Fruit fly (Drosophila melanogaster) whole organism, embryonic: ENCODE results near the gene cno.
A peak's percentile ranks its signal among the peaks of the same experiment; 100 is the strongest.

Experiments
- B-H1 ChIP-seq: fragments of 200-800 bp; sonication (Bioruptor generic); IDR thresholded peaks from 3 replicates; pipeline ENCODE4 v1.3.6; 2022; ENCODE audit warnings: missing biosample characterization, missing genetic modification characterization
- BEAF-32 ChIP-seq: fragments of 200-800 bp; sonication (Bioruptor generic); optimal IDR thresholded peaks from 3 replicates; lab custom pipeline; 2017; ENCODE audit warnings: missing biosample characterization, missing genetic modification characterization, mild to moderate bottlenecking, moderate library complexity, missing genetic modification reagents
- CG1024 ChIP-seq: fragments of 200-800 bp; sonication (Bioruptor generic); IDR thresholded peaks from 2 replicates; pipeline ENCODE4 v1.3.6; 2022; ENCODE audit warnings: missing biosample characterization, missing genetic modification characterization
- CG13775 ChIP-seq: fragments of 200-800 bp; sonication (Bioruptor generic); optimal IDR thresholded peaks from 3 replicates; lab custom pipeline; 2017; ENCODE audit warnings: missing biosample characterization, mild to moderate bottlenecking, missing genetic modification characterization
- CG14710 ChIP-seq: fragments of 200-800 bp; sonication (Bioruptor generic); optimal IDR thresholded peaks from 3 replicates; lab custom pipeline; 2019; ENCODE audit warnings: missing biosample characterization, mild to moderate bottlenecking, missing genetic modification characterization, moderate library complexity
- CG15601 ChIP-seq: fragments of 200-800 bp; sonication (Bioruptor generic); optimal IDR thresholded peaks from 3 replicates; lab custom pipeline; 2019; ENCODE audit warnings: missing biosample characterization, mild to moderate bottlenecking, missing genetic modification characterization, moderate library complexity
- CG17385 ChIP-seq: fragments of 200-800 bp; sonication (Bioruptor generic); optimal IDR thresholded peaks from 3 replicates; lab custom pipeline; 2018; ENCODE audit warnings: missing biosample characterization, mild to moderate bottlenecking, missing genetic modification characterization
- CG1792 ChIP-seq: fragments of 200-800 bp; sonication (Bioruptor generic); optimal IDR thresholded peaks from 2 replicates; lab custom pipeline; 2016; ENCODE audit warnings: missing biosample characterization, missing genetic modification characterization
- CG3065 ChIP-seq: fragments of 200-800 bp; sonication (Bioruptor generic); optimal IDR thresholded peaks from 2 replicates; lab custom pipeline; 2016; ENCODE audit warnings: missing biosample characterization, missing genetic modification characterization
- CG33213 ChIP-seq: fragments of 200-800 bp; sonication (Bioruptor generic); optimal IDR thresholded peaks from 3 replicates; lab custom pipeline; 2016; ENCODE audit warnings: missing biosample characterization, missing genetic modification characterization
- CG34422 ChIP-seq: fragments of 200-800 bp; sonication (Bioruptor generic); IDR thresholded peaks from 3 replicates; pipeline ENCODE4 v1.3.6; 2022; ENCODE audit warnings: missing biosample characterization, missing genetic modification characterization
- CG43689 ChIP-seq: fragments of 200-800 bp; sonication (Bioruptor generic); IDR thresholded peaks from 2 replicates; pipeline ENCODE4 v1.3.6; 2022; ENCODE audit warnings: missing biosample characterization, missing genetic modification characterization
- CG4424 ChIP-seq: fragments of 200-800 bp; sonication (Bioruptor generic); optimal IDR thresholded peaks from 3 replicates; lab custom pipeline; 2016; ENCODE audit warnings: missing biosample characterization, missing genetic modification characterization
- CG4730 ChIP-seq: fragments of 200-800 bp; sonication (Bioruptor generic); IDR thresholded peaks from 2 replicates; pipeline ENCODE4 v1.3.6; 2022; ENCODE audit warnings: missing biosample characterization, missing genetic modification characterization
- CG4854 ChIP-seq: fragments of 200-800 bp; sonication (Bioruptor generic); optimal IDR thresholded peaks from 2 replicates; lab custom pipeline; 2016; ENCODE audit warnings: missing biosample characterization, missing genetic modification characterization, inconsistent platforms
- CG6689 ChIP-seq: fragments of 200-800 bp; sonication (Bioruptor generic); IDR thresholded peaks from 2 replicates; pipeline ENCODE4 v1.3.6; 2022; ENCODE audit warnings: missing biosample characterization, missing genetic modification characterization
- CG8089 ChIP-seq: fragments of 200-800 bp; sonication (Bioruptor generic); optimal IDR thresholded peaks from 3 replicates; lab custom pipeline; 2016; ENCODE audit warnings: missing biosample characterization, missing genetic modification characterization
- CG8290 ChIP-seq, 3 experiments: fragments of 200-800 bp; sonication (Bioruptor generic); optimal IDR thresholded peaks; 2 replicates each; lab custom pipeline; 2016 to 2019; ENCODE audit warnings: missing biosample characterization in 3 of 3, missing genetic modification characterization in 3 of 3, mild to moderate bottlenecking in 2 of 3, moderate library complexity in 1 of 3
- Deaf1 ChIP-seq: fragments of 200-800 bp; optimal IDR thresholded peaks from 3 replicates; lab custom pipeline; 2019; ENCODE audit warnings: missing biosample characterization, mild to moderate bottlenecking, missing genetic modification characterization, moderate library complexity
- Dip2 ChIP-seq: fragments of 200-800 bp; sonication (Bioruptor generic); IDR thresholded peaks from 2 replicates; pipeline ENCODE4 v1.3.6; 2022; ENCODE audit warnings: missing biosample characterization, missing genetic modification characterization
- Fer3 ChIP-seq: fragments of 200-800 bp; sonication (Bioruptor generic); optimal IDR thresholded peaks from 2 replicates; lab custom pipeline; 2018; ENCODE audit warnings: missing biosample characterization, mild to moderate bottlenecking, missing genetic modification characterization, moderate library complexity
- GATAe ChIP-seq: fragments of 200-800 bp; sonication (Bioruptor generic); conservative IDR thresholded peaks from 2 replicates; pipeline ENCODE4 v1.3.6; 2022; ENCODE audit warnings: missing biosample characterization, missing genetic modification characterization
- Hey ChIP-seq: fragments of 200-800 bp; sonication (Bioruptor generic); optimal IDR thresholded peaks from 3 replicates; lab custom pipeline; 2018; ENCODE audit warnings: missing biosample characterization, mild to moderate bottlenecking, missing genetic modification characterization
- Hsf ChIP-seq: fragments of 200-800 bp; sonication (Bioruptor generic); optimal IDR thresholded peaks from 3 replicates; lab custom pipeline; 2016; ENCODE audit warnings: missing biosample characterization, missing genetic modification characterization
- Lpt ChIP-seq: fragments of >200 bp; optimal IDR thresholded peaks from 2 replicates; lab custom pipeline; 2018; ENCODE audit warnings: missing biosample characterization, missing genetic modification characterization
- Max ChIP-seq: fragments of 200-800 bp; sonication (Bioruptor generic); optimal IDR thresholded peaks from 2 replicates; lab custom pipeline; 2016; ENCODE audit warnings: missing biosample characterization, mild to moderate bottlenecking, missing genetic modification characterization
- Mrtf ChIP-seq: fragments of 200-800 bp; sonication (Bioruptor generic); IDR thresholded peaks from 3 replicates; pipeline ENCODE4 v1.3.6; 2022; ENCODE audit warnings: missing biosample characterization, missing genetic modification characterization
- NfI ChIP-seq: fragments of 200-800 bp; sonication (Bioruptor generic); optimal IDR thresholded peaks from 3 replicates; lab custom pipeline; 2018; ENCODE audit warnings: missing biosample characterization, mild to moderate bottlenecking, missing genetic modification characterization, moderate library complexity
- Side ChIP-seq: fragments of 200-800 bp; sonication (Bioruptor generic); optimal IDR thresholded peaks from 2 replicates; lab custom pipeline; 2016; ENCODE audit warnings: missing biosample characterization, missing genetic modification characterization
- Taf1 ChIP-seq: fragments of 200-800 bp; sonication (Bioruptor generic); IDR thresholded peaks from 2 replicates; pipeline ENCODE4 v1.3.6; 2022; ENCODE audit warnings: missing biosample characterization, missing genetic modification characterization
- al ChIP-seq: fragments of 200-800 bp; sonication (Bioruptor generic); IDR thresholded peaks from 2 replicates; pipeline ENCODE4 v1.3.6; 2022; ENCODE audit warnings: missing biosample characterization, missing genetic modification characterization
- amos ChIP-seq: fragments of 200-800 bp; sonication (Bioruptor generic); IDR thresholded peaks from 2 replicates; pipeline ENCODE4 v1.3.6; 2022; ENCODE audit warnings: missing biosample characterization, missing genetic modification characterization; ENCODE audit not compliant: partially characterized antibody
- br ChIP-seq: fragments of >200 bp; optimal IDR thresholded peaks from 2 replicates; lab custom pipeline; 2017
- cas ChIP-seq: fragments of 200-800 bp; sonication (Bioruptor generic); IDR thresholded peaks from 2 replicates; pipeline ENCODE4 v1.3.6; 2022; ENCODE audit warnings: missing biosample characterization, missing genetic modification characterization
- cato ChIP-seq: fragments of 200-800 bp; sonication (Bioruptor generic); optimal IDR thresholded peaks from 2 replicates; lab custom pipeline; 2016; ENCODE audit warnings: missing biosample characterization, missing genetic modification characterization, borderline replicate concordance
- crc ChIP-seq: fragments of 200-800 bp; sonication (Bioruptor generic); optimal IDR thresholded peaks from 2 replicates; lab custom pipeline; 2016; ENCODE audit warnings: missing biosample characterization, missing genetic modification characterization
- dpn ChIP-seq, 2 experiments: fragments of 200-800 bp; sonication (Bioruptor generic); optimal IDR thresholded peaks; 3 replicates each; lab custom pipeline; 2016; ENCODE audit warnings: missing biosample characterization in 2 of 2, missing genetic modification characterization in 2 of 2
- esg ChIP-seq: fragments of 200-800 bp; sonication (Bioruptor generic); conservative IDR thresholded peaks from 2 replicates; pipeline ENCODE4 v1.3.6; 2022; ENCODE audit warnings: missing biosample characterization, missing genetic modification characterization
- fd102C ChIP-seq: fragments of 200-800 bp; sonication (Bioruptor generic); optimal IDR thresholded peaks from 2 replicates; lab custom pipeline; 2018; ENCODE audit warnings: missing biosample characterization, mild to moderate bottlenecking, missing genetic modification characterization, moderate library complexity
- gce ChIP-seq: fragments of 200-800 bp; sonication (Bioruptor generic); IDR thresholded peaks from 3 replicates; pipeline ENCODE4 v1.3.6; 2022; ENCODE audit warnings: missing biosample characterization, missing genetic modification characterization
- gfzf ChIP-seq: fragments of 200-800 bp; sonication (Bioruptor generic); optimal IDR thresholded peaks from 2 replicates; lab custom pipeline; 2016; ENCODE audit warnings: missing biosample characterization, mild to moderate bottlenecking, missing genetic modification characterization, moderate library complexity
- gsb ChIP-seq: fragments of 200-800 bp; sonication (Bioruptor generic); IDR thresholded peaks from 2 replicates; pipeline ENCODE4 v1.3.6; 2022; ENCODE audit warnings: missing biosample characterization, missing genetic modification characterization
- hkb ChIP-seq, 2 experiments: fragments of 200-800 bp in 1 of 2; fragments of >200 bp in 1 of 2; sonication (Bioruptor generic) in 1 of 2; IDR thresholded peaks in 1 of 2; optimal IDR thresholded peaks in 1 of 2; 2 replicates each; pipeline versions ENCODE4 v1.3.6 to Lab custom; 2017 to 2022; ENCODE audit warnings: missing biosample characterization in 1 of 2, missing genetic modification characterization in 1 of 2
- ind ChIP-seq: fragments of 200-800 bp; sonication (Bioruptor generic); optimal IDR thresholded peaks from 3 replicates; lab custom pipeline; 2016; ENCODE audit warnings: missing biosample characterization, missing genetic modification characterization
- ken ChIP-seq: fragments of 200-800 bp; sonication (Bioruptor generic); IDR thresholded peaks from 3 replicates; pipeline ENCODE4 v1.3.6; 2022; ENCODE audit warnings: missing biosample characterization, missing genetic modification characterization
- mam ChIP-seq: fragments of 200-800 bp; sonication (Bioruptor generic); optimal IDR thresholded peaks from 3 replicates; lab custom pipeline; 2016; ENCODE audit warnings: missing biosample characterization, missing genetic modification characterization
- sob ChIP-seq: fragments of 200-800 bp; sonication (Bioruptor generic); IDR thresholded peaks from 2 replicates; pipeline ENCODE4 v1.3.6; 2022; ENCODE audit warnings: missing biosample characterization, missing genetic modification characterization
- tup ChIP-seq: fragments of 200-800 bp; sonication (Bioruptor generic); optimal IDR thresholded peaks from 2 replicates; lab custom pipeline; 2016; ENCODE audit warnings: missing biosample characterization, mild to moderate bottlenecking, missing genetic modification characterization, moderate library complexity
- unc-4 ChIP-seq: fragments of 200-800 bp; sonication (Bioruptor generic); IDR thresholded peaks from 2 replicates; pipeline ENCODE4 v1.3.6; 2022; ENCODE audit warnings: missing biosample characterization, missing genetic modification characterization; ENCODE audit not compliant: partially characterized antibody
- wek ChIP-seq: fragments of 200-800 bp; sonication (Bioruptor generic); optimal IDR thresholded peaks from 3 replicates; lab custom pipeline; 2018; ENCODE audit warnings: missing biosample characterization, mild to moderate bottlenecking, missing genetic modification characterization, moderate library complexity

cno gene

DNA sequence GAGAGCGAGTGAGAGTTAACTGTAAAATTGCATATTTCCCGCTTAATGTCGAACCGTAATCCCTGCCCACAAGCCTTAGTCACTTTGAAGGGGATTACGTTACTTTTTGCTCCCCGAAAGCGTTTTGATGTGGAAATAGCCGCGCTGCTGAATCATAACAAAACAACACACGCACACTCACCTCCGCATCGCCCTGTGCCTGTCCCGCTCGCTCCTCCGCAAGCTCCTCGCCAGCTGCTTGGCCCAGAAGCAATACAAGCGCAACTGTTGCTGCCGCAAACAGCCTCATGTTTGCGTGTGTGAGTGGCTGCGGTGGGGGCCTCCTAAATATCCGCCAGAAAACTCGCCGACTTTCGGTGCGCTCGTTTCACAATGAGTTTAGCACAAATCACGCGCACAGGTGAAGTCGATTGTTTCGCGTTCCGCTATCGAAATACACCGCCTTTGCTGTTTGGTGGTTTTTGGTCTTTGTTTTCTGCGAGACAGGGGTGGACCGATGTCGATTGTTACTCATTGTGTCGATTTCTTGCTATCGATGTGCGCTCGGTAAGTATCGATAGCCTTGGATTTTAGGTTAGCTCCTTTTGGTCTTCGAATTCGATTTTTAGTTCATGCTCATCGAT is 34.1 kb upstream of the cno start, which contains the start of gene CtsF (continued):
- TF ChIP-seq CG4730 (GFP tag; lab: Robert Waterston, UW) (no peak), sob (GFP tag; lab: Robert Waterston, UW) (0 out of 2 replicates have a peak, but pooled peaks have one; percentile 42), CG34422 (peak; percentile 85; the same call in 1 of the 3 replicates), dpn (GFP tag; optimal IDR thresholded peaks at IDR 0.05; lab: Kevin White, UChicago) (peak; percentile 20 to 25), gsb (GFP tag; lab: Robert Waterston, UW) (no peak), CG6689 (GFP tag; lab: Robert Waterston, UW) (no peak), CG17385 (GFP tag; lab: Kevin White, UChicago) (no peak), ken (GFP tag; lab: Robert Waterston, UW) (peak; percentile 40; the same call in 1 of the 3 replicates), tup (GFP tag; lab: Kevin White, UChicago) (no peak), esg (no peak), amos (GFP tag; lab: Robert Waterston, UW) (peak; percentile 99), B-H1 (GFP tag; lab: Robert Waterston, UW) (no peak), Hey (tag; lab: Kevin White, UChicago) (no peak), cato (GFP tag; lab: Kevin White, UChicago) (no peak), crc (GFP tag; lab: Kevin White, UChicago) (no peak), wek (GFP tag; lab: Kevin White, UChicago) (no peak), Mrtf (0 out of 3 replicates have a peak, but pooled peaks have one; percentile 17), CG13775 (GFP tag; lab: Kevin White, UChicago) (no peak), CG33213 (GFP tag; lab: Kevin White, UChicago) (peak; percentile 37), cas (GFP tag; lab: Robert Waterston, UW) (no peak), Deaf1 (tag; lab: Kevin White, UChicago) (peak; percentile 16), fd102C (GFP tag; lab: Kevin White, UChicago) (no peak), CG8089 (GFP tag; lab: Kevin White, UChicago) (no peak), NfI (GFP tag; lab: Kevin White, UChicago) (peak; percentile 4), CG1024 (GFP tag; lab: Robert Waterston, UW) (no peak), Fer3 (tag; lab: Kevin White, UChicago) (no peak), CG4854 (GFP tag; lab: Kevin White, UChicago) (no peak), unc-4 (GFP tag; lab: Robert Waterston, UW) (peak; percentile 99), CG8290 (GFP tag; optimal IDR thresholded peaks at IDR 0.05; lab: Kevin White, UChicago) (no peak), CG8290 (tag; optimal IDR thresholded peaks at IDR 0.05; lab: Kevin White, UChicago) (peak in 1 of 2 experiments; percentile 25), CG3065 (GFP tag; lab: Kevin White, UChicago) (no peak), Side (GFP tag; lab: Kevin White, UChicago) (no peak), mam (GFP tag; lab: Kevin White, UChicago) (no peak), al (GFP tag; lab: Robert Waterston, UW) (no peak), CG15601 (tag; lab: Kevin White, UChicago) (peak; percentile 13), hkb (optimal IDR thresholded peaks at IDR 0.05; lab: Kevin White, UChicago) (no peak), hkb (GFP tag; IDR thresholded peaks at IDR 0.05; lab: Robert Waterston, UW) (no peak), CG14710 (tag; lab: Kevin White, UChicago) (peak; percentile 47), Lpt (GFP tag; lab: Kevin White, UChicago) (peak; percentile 33), BEAF-32 (GFP tag; lab: Kevin White, UChicago) (peak; percentile 98), Dip2 (GFP tag; lab: Robert Waterston, UW) (no peak), CG1792 (GFP tag; lab: Kevin White, UChicago) (peak; percentile 12), Max (GFP tag; lab: Kevin White, UChicago) (no peak), ind (GFP tag; lab: Kevin White, UChicago) (no peak), CG43689 (GFP tag; lab: Robert Waterston, UW) (no peak), GATAe (no peak), Hsf (GFP tag; lab: Kevin White, UChicago) (no peak), CG4424 (GFP tag; lab: Kevin White, UChicago) (no peak), br (lab: Kevin White, UChicago) (no peak), Taf1 (GFP tag; lab: Robert Waterston, UW) (no peak), gce (GFP tag; lab: Robert Waterston, UW) (no peak), gfzf (GFP tag; lab: Kevin White, UChicago) (peak; percentile 41)
